Fruit fly (Drosophila melanogaster) whole organism, adult: Measurements from ENCODE around the gene CG8236.

ENCODE experiments used
- CG12768 ChIP-seq: fragments of 200-800 bp; sonication (Bioruptor generic); optimal IDR thresholded peaks from 2 replicates; lab custom pipeline; 2017; ENCODE audit warnings: missing biosample characterization, missing genetic modification characterization, mild to moderate bottlenecking, moderate library complexity, missing genetic modification reagents
- CG1620 ChIP-seq: fragments of 200-800 bp; sonication (Bioruptor generic); optimal IDR thresholded peaks from 2 replicates; lab custom pipeline; 2016; ENCODE audit warnings: missing biosample characterization, missing genetic modification characterization
- CG7045 ChIP-seq: fragments of 200-800 bp; sonication (Bioruptor generic); optimal IDR thresholded peaks from 2 replicates; lab custom pipeline; 2017; ENCODE audit warnings: missing biosample characterization, mild to moderate bottlenecking, missing genetic modification characterization
- CG7101 ChIP-seq: fragments of 200-800 bp; sonication (Bioruptor generic); optimal IDR thresholded peaks from 2 replicates; lab custom pipeline; 2018; ENCODE audit warnings: missing biosample characterization, mild to moderate bottlenecking, missing genetic modification characterization, moderate library complexity
- Clk ChIP-seq: fragments of 200-800 bp; sonication (Bioruptor generic); optimal IDR thresholded peaks from 2 replicates; lab custom pipeline; 2017; ENCODE audit warnings: missing biosample characterization, missing genetic modification characterization
- Crg-1 ChIP-seq: fragments of 200-800 bp; sonication (Bioruptor generic); optimal IDR thresholded peaks from 2 replicates; lab custom pipeline; 2016; ENCODE audit warnings: missing biosample characterization, missing genetic modification characterization
- Hr96 ChIP-seq: fragments of 200-800 bp; sonication (Bioruptor generic); optimal IDR thresholded peaks from 2 replicates; lab custom pipeline; 2016; ENCODE audit warnings: missing biosample characterization, missing genetic modification characterization
- Mnt ChIP-seq: fragments of 200-800 bp; sonication (Bioruptor generic); optimal IDR thresholded peaks from 2 replicates; lab custom pipeline; 2016; ENCODE audit warnings: missing biosample characterization, mild to moderate bottlenecking, missing genetic modification characterization
- cic ChIP-seq: fragments of 200-800 bp; sonication (Bioruptor generic); optimal IDR thresholded peaks from 2 replicates; lab custom pipeline; 2017; ENCODE audit warnings: missing biosample characterization, mild to moderate bottlenecking, missing genetic modification characterization, moderate library complexity
- cnc ChIP-seq, 2 experiments: fragments of >200 bp; optimal IDR thresholded peaks; 2 replicates each; lab custom pipeline; 2017
- kay ChIP-seq: fragments of 200-800 bp; sonication (Bioruptor generic); peaks from one replicate; lab custom pipeline; 2016; ENCODE audit warnings: missing biosample characterization, missing genetic modification characterization, borderline replicate concordance
- ovo ChIP-seq: fragments of 200-800 bp; sonication (Bioruptor generic); optimal IDR thresholded peaks from 2 replicates; lab custom pipeline; 2016; ENCODE audit warnings: missing biosample characterization, missing genetic modification characterization
- toe ChIP-seq: fragments of 200-800 bp; sonication (Bioruptor generic); optimal IDR thresholded peaks from 2 replicates; lab custom pipeline; 2016; ENCODE audit warnings: missing biosample characterization, missing genetic modification characterization

DNA sequence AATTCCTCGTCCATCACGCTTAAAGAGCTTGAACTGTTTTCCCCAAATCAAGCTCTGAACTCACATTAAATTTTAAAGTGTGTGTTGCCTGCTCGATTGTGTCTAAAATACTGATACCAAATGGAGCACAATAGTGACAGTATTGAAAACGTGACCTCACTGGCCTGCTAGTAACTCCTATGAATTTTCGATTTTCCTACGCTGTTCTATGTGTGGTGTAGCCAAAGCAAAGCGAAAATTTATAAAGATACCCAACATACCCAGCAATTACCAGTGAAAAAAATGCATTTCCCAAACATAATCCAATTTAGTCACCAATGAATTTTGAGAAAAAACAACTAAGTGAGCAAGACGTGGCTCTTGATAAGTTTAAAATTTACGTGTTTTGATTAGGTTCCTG lies 10.6 kb downstream of the CG8236 start, which contains the start of gene CG33191:
- TF ChIP-seq cic (GFP tag; lab: Kevin White, UChicago) (no peak), CG1620 (GFP tag; lab: Kevin White, UChicago) (no peak), kay (GFP tag; lab: Kevin White, UChicago) (no peak), toe (GFP tag; lab: Kevin White, UChicago) (no peak), Clk (no peak), CG12768 (GFP tag; lab: Kevin White, UChicago) (no peak), ovo (GFP tag; lab: Kevin White, UChicago) (no peak), cnc (optimal IDR thresholded peaks at IDR 0.05; lab: Kevin White, UChicago) (no peak), CG7101 (tag; lab: Kevin White, UChicago) (no peak), CG7045 (GFP tag; lab: Kevin White, UChicago) (no peak), Hr96 (GFP tag; lab: Kevin White, UChicago) (no peak), Crg-1 (GFP tag; lab: Kevin White, UChicago) (no peak), Mnt (GFP tag; lab: Kevin White, UChicago) (no peak)
